Fruit fly (Drosophila melanogaster) whole organism, pupa: ENCODE data around the gene CG5776.

Source experiments
- CG15710 ChIP-seq: fragments of 200-800 bp; sonication (Bioruptor generic); optimal IDR thresholded peaks from 2 replicates; lab custom pipeline; 2018; ENCODE audit warnings: missing biosample characterization, mild to moderate bottlenecking, missing genetic modification characterization, moderate library complexity
- CG32121 ChIP-seq: fragments of 200-800 bp; sonication (Bioruptor generic); IDR thresholded peaks from 2 replicates; pipeline ENCODE4 v1.3.6; 2022; ENCODE audit warnings: missing biosample characterization, missing genetic modification characterization
- CG34367 ChIP-seq: fragments of 200-800 bp; sonication (Bioruptor generic); optimal IDR thresholded peaks from 2 replicates; lab custom pipeline; 2018; ENCODE audit warnings: missing biosample characterization, mild to moderate bottlenecking, missing genetic modification characterization
- CG4496 ChIP-seq: fragments of 200-800 bp; sonication (Bioruptor generic); IDR thresholded peaks from 3 replicates; pipeline ENCODE4 v1.3.6; 2022; ENCODE audit warnings: missing biosample characterization, missing genetic modification characterization
- CG8159 ChIP-seq: fragments of 200-800 bp; sonication (Bioruptor generic); optimal IDR thresholded peaks from 3 replicates; lab custom pipeline; 2018; ENCODE audit warnings: missing biosample characterization, mild to moderate bottlenecking, missing genetic modification characterization, moderate library complexity
- D1 ChIP-seq: fragments of 200-800 bp; sonication (Bioruptor generic); optimal IDR thresholded peaks from 2 replicates; lab custom pipeline; 2018; ENCODE audit warnings: missing biosample characterization, mild to moderate bottlenecking, missing genetic modification characterization, moderate library complexity
- EcR ChIP-seq: fragments of 200-800 bp; sonication (Bioruptor generic); optimal IDR thresholded peaks from 3 replicates; lab custom pipeline; 2019; ENCODE audit warnings: missing biosample characterization, missing genetic modification characterization, mild to moderate bottlenecking, moderate library complexity, missing genetic modification reagents
- Snoo ChIP-seq: fragments of 200-800 bp; sonication (Bioruptor generic); optimal IDR thresholded peaks from 3 replicates; lab custom pipeline; 2017; ENCODE audit warnings: missing biosample characterization, mild to moderate bottlenecking, missing genetic modification characterization, inconsistent platforms
- fd96Ca ChIP-seq: fragments of 200-800 bp; sonication (Bioruptor generic); IDR thresholded peaks from 3 replicates; pipeline ENCODE4 v1.3.6; 2022; ENCODE audit warnings: missing biosample characterization, missing genetic modification characterization
- gl ChIP-seq: fragments of 200-800 bp; sonication (Bioruptor generic); optimal IDR thresholded peaks from 2 replicates; lab custom pipeline; 2018; ENCODE audit warnings: missing biosample characterization, mild to moderate bottlenecking, missing genetic modification characterization

- no peak for TF ChIP-seq gl
- TF ChIP-seq D1 (tag; lab: Kevin White, UChicago) = no peak
- 0 out of 3 replicates have a peak, but pooled peaks have one; percentile 30 for TF ChIP-seq fd96Ca (GFP tag; lab: Robert Waterston, UW)
- no peak for TF ChIP-seq EcR (GFP tag; lab: Kevin White, UChicago)
- no peak for TF ChIP-seq CG4496
- no peak for TF ChIP-seq CG15710 (tag; lab: Kevin White, UChicago)
- TF ChIP-seq Snoo = no peak
- no peak for TF ChIP-seq CG8159 (tag; lab: Kevin White, UChicago)
- TF ChIP-seq CG34367 (tag; lab: Kevin White, UChicago) = no peak
- TF ChIP-seq CG32121 = no peak
These were observed 9.3 kb downstream of the CG5776 start, which contains the start of the genes IFT43 and PICK1 for dm6 chr2L:12694823-12695420.
